Worm (Caenorhabditis elegans) whole organism, late embryonic: ENCODE data around the gene ceh-63.

ENCODE experiments used
- C08G9.2 ChIP-seq: sonication (generic microtip); optimal IDR thresholded peaks from 2 replicates; lab custom pipeline; 2016; ENCODE audit warnings: mild to moderate bottlenecking, missing genetic modification characterization, moderate library complexity, missing compliant biosample characterization
- F13H6.1 ChIP-seq: sonication (generic microtip); optimal IDR thresholded peaks from 2 replicates; lab custom pipeline; 2016; ENCODE audit warnings: missing genetic modification characterization, missing compliant biosample characterization
- K02D7.2 ChIP-seq: sonication (generic microtip); optimal IDR thresholded peaks from 2 replicates; lab custom pipeline; 2017; ENCODE audit warnings: mild to moderate bottlenecking, missing genetic modification characterization, missing compliant biosample characterization
- T23F11.4 ChIP-seq: fragments of 200-800 bp; sonication (Bioruptor generic); optimal IDR thresholded peaks from 2 replicates; lab custom pipeline; 2018; ENCODE audit warnings: mild to moderate bottlenecking, missing genetic modification characterization, missing compliant biosample characterization
- Y22D7AL.16 ChIP-seq: sonication (generic microtip); optimal IDR thresholded peaks from 2 replicates; lab custom pipeline; 2016; ENCODE audit warnings: missing genetic modification characterization, missing compliant biosample characterization
- ahr-1 ChIP-seq: sonication (generic microtip); optimal IDR thresholded peaks from 2 replicates; lab custom pipeline; 2016; ENCODE audit warnings: missing genetic modification characterization, missing compliant biosample characterization
- ceh-14 ChIP-seq: sonication (generic microtip); optimal IDR thresholded peaks from 2 replicates; lab custom pipeline; 2016; ENCODE audit warnings: missing genotype, missing genetic modification characterization, missing compliant biosample characterization
- ceh-18 ChIP-seq: sonication (generic microtip); optimal IDR thresholded peaks from 2 replicates; lab custom pipeline; 2016; ENCODE audit warnings: missing genetic modification characterization, missing compliant biosample characterization
- ceh-2 ChIP-seq: sonication (generic microtip); optimal IDR thresholded peaks from 2 replicates; lab custom pipeline; 2016; ENCODE audit warnings: missing genotype, missing genetic modification characterization, missing compliant biosample characterization
- ceh-22 ChIP-seq: sonication (generic microtip); optimal IDR thresholded peaks from 2 replicates; lab custom pipeline; 2017; ENCODE audit warnings: missing biosample characterization, missing genetic modification characterization
- ceh-24 ChIP-seq: sonication (generic microtip); optimal IDR thresholded peaks from 2 replicates; lab custom pipeline; 2016; ENCODE audit warnings: mild to moderate bottlenecking, missing genetic modification characterization, missing compliant biosample characterization
- ceh-30 ChIP-seq: fragments of 150-350 bp; optimal IDR thresholded peaks from 2 replicates; lab custom pipeline; 2014; ENCODE audit warnings: missing biosample characterization, missing genetic modification characterization
- ceh-34 ChIP-seq: sonication (generic microtip); optimal IDR thresholded peaks from 2 replicates; lab custom pipeline; 2016; ENCODE audit warnings: mild to moderate bottlenecking, missing genetic modification characterization, missing compliant biosample characterization
- ceh-45 ChIP-seq: fragments of 200-800 bp; sonication (Bioruptor generic); IDR thresholded peaks from 2 replicates; pipeline ENCODE4 v1.3.6; 2022; ENCODE audit warnings: missing genetic modification reagents, missing genetic modification characterization, missing compliant biosample characterization
- ceh-6 ChIP-seq: fragments of 200-800 bp; sonication (Bioruptor generic); optimal IDR thresholded peaks from 2 replicates; lab custom pipeline; 2018; ENCODE audit warnings: mild to moderate bottlenecking, missing genetic modification characterization, missing compliant biosample characterization
- ceh-9 ChIP-seq: sonication (generic microtip); optimal IDR thresholded peaks from 2 replicates; lab custom pipeline; 2016; ENCODE audit warnings: mild to moderate bottlenecking, missing genetic modification characterization, inconsistent platforms, missing compliant biosample characterization
- che-1 ChIP-seq: sonication (generic microtip); optimal IDR thresholded peaks from 2 replicates; lab custom pipeline; 2016; ENCODE audit warnings: mild to moderate bottlenecking, missing genetic modification characterization, missing compliant biosample characterization
- dmd-4 ChIP-seq: sonication (generic microtip); optimal IDR thresholded peaks from 2 replicates; lab custom pipeline; 2016; ENCODE audit warnings: borderline replicate concordance, missing genetic modification characterization, missing compliant biosample characterization
- ets-4 ChIP-seq: sonication (generic microtip); optimal IDR thresholded peaks from 2 replicates; lab custom pipeline; 2016; ENCODE audit warnings: missing genetic modification characterization, missing compliant biosample characterization
- eyg-1 ChIP-seq: sonication (generic microtip); optimal IDR thresholded peaks from 2 replicates; lab custom pipeline; 2016; ENCODE audit warnings: missing genotype, missing genetic modification characterization, missing compliant biosample characterization
- fax-1 ChIP-seq: sonication (generic microtip); optimal IDR thresholded peaks from 2 replicates; lab custom pipeline; 2016; ENCODE audit warnings: missing genotype, missing genetic modification characterization, missing compliant biosample characterization
- fkh-6 ChIP-seq: sonication (generic microtip); optimal IDR thresholded peaks from 2 replicates; lab custom pipeline; 2016; ENCODE audit warnings: missing genetic modification characterization, missing compliant biosample characterization
- hlh-13 ChIP-seq: fragments of 200-800 bp; sonication (Bioruptor generic); optimal IDR thresholded peaks from 2 replicates; lab custom pipeline; 2018; ENCODE audit warnings: mild to moderate bottlenecking, missing genetic modification characterization, missing compliant biosample characterization
- hlh-30 ChIP-seq: sonication (generic microtip); optimal IDR thresholded peaks from 2 replicates; lab custom pipeline; 2017; ENCODE audit warnings: antibody characterized with exemption, missing genetic modification characterization, missing compliant biosample characterization; ENCODE audit not compliant: insufficient read depth
- hlh-6 ChIP-seq: sonication (generic microtip); optimal IDR thresholded peaks from 2 replicates; lab custom pipeline; 2016; ENCODE audit warnings: missing genotype, missing genetic modification characterization, missing compliant biosample characterization
- hlh-8 ChIP-seq: sonication (generic microtip); optimal IDR thresholded peaks from 2 replicates; lab custom pipeline; 2016; ENCODE audit warnings: missing genotype, missing genetic modification characterization, missing compliant biosample characterization
- lin-11 ChIP-seq: fragments of 200-800 bp; sonication (Bioruptor generic); optimal IDR thresholded peaks from 2 replicates; lab custom pipeline; 2018; ENCODE audit warnings: mild to moderate bottlenecking, missing genetic modification characterization, missing compliant biosample characterization
- madf-2 ChIP-seq: sonication (generic microtip); optimal IDR thresholded peaks from 2 replicates; lab custom pipeline; 2017; ENCODE audit warnings: missing genetic modification characterization, missing compliant biosample characterization
- nfya-1 ChIP-seq: sonication (generic microtip); optimal IDR thresholded peaks from 2 replicates; lab custom pipeline; 2017; ENCODE audit warnings: missing genetic modification characterization, mild to moderate bottlenecking, missing compliant biosample characterization, antibody characterized with exemption, moderate library complexity
- nhr-232 ChIP-seq: sonication (generic microtip); optimal IDR thresholded peaks from 2 replicates; lab custom pipeline; 2016; ENCODE audit warnings: missing genetic modification characterization, missing compliant biosample characterization
- npax-4 ChIP-seq: sonication (generic microtip); optimal IDR thresholded peaks from 2 replicates; lab custom pipeline; 2016; ENCODE audit warnings: missing genetic modification characterization, missing compliant biosample characterization
- pax-1 ChIP-seq: fragments of 150-350 bp; optimal IDR thresholded peaks from 2 replicates; lab custom pipeline; 2014; ENCODE audit warnings: missing biosample characterization, missing genetic modification characterization
- pha-2 ChIP-seq: sonication (generic microtip); optimal IDR thresholded peaks from 2 replicates; lab custom pipeline; 2017; ENCODE audit warnings: mild to moderate bottlenecking, missing genetic modification characterization, missing compliant biosample characterization
- pha-4 ChIP-seq: fragments of 150-350 bp; optimal IDR thresholded peaks from 2 replicates; lab custom pipeline; 2018; ENCODE audit warnings: missing biosample characterization, missing genetic modification reagents, missing genetic modification characterization
- rnt-1 ChIP-seq: sonication (generic microtip); optimal IDR thresholded peaks from 2 replicates; lab custom pipeline; 2016; ENCODE audit warnings: missing genetic modification characterization, missing compliant biosample characterization
- sdc-2 ChIP-seq: sonication (generic microtip); optimal IDR thresholded peaks from 2 replicates; lab custom pipeline; 2016; ENCODE audit warnings: missing genotype, missing genetic modification characterization, missing compliant biosample characterization
- sox-2 ChIP-seq: fragments of 200-800 bp; sonication (Bioruptor generic); IDR thresholded peaks from 2 replicates; pipeline ENCODE4 v1.3.6; 2022; ENCODE audit warnings: missing genetic modification reagents, missing genetic modification characterization, missing compliant biosample characterization
- sox-4 ChIP-seq: sonication (generic microtip); optimal IDR thresholded peaks from 2 replicates; lab custom pipeline; 2017; ENCODE audit warnings: mild to moderate bottlenecking, missing genetic modification characterization, inconsistent platforms, missing compliant biosample characterization
- syd-9 ChIP-seq: sonication (generic microtip); optimal IDR thresholded peaks from 2 replicates; lab custom pipeline; 2016; ENCODE audit warnings: mild to moderate bottlenecking, missing genetic modification characterization, moderate library complexity, missing compliant biosample characterization
- tbx-7 ChIP-seq: sonication (generic microtip); optimal IDR thresholded peaks from 2 replicates; lab custom pipeline; 2016; ENCODE audit warnings: missing genotype, missing genetic modification characterization, missing compliant biosample characterization
- ttx-3 ChIP-seq: sonication (generic microtip); optimal IDR thresholded peaks from 2 replicates; lab custom pipeline; 2016; ENCODE audit warnings: missing genetic modification reagents, missing genetic modification characterization, missing compliant biosample characterization
- unc-3 ChIP-seq, 2 experiments: fragments of 200-800 bp in 1 of 2; sonication (Bioruptor generic) in 1 of 2; sonication (generic microtip) in 1 of 2; conservative IDR thresholded peaks in 1 of 2; optimal IDR thresholded peaks in 1 of 2; 2 replicates each; pipeline versions ENCODE4 v1.3.6 to Lab custom; 2016 to 2022; ENCODE audit warnings: missing compliant biosample characterization in 2 of 2, missing genetic modification characterization in 2 of 2, missing genetic modification reagents in 1 of 2
- unc-42 ChIP-seq: sonication (generic microtip); optimal IDR thresholded peaks from 2 replicates; lab custom pipeline; 2016; ENCODE audit warnings: missing genotype, missing genetic modification characterization, missing compliant biosample characterization
- unc-55 ChIP-seq: sonication (generic microtip); optimal IDR thresholded peaks from 2 replicates; lab custom pipeline; 2017; ENCODE audit warnings: missing biosample characterization, missing genetic modification reagents, missing genetic modification characterization
- unc-86 ChIP-seq: sonication (generic microtip); optimal IDR thresholded peaks from 2 replicates; lab custom pipeline; 2016; ENCODE audit warnings: missing genetic modification characterization, missing compliant biosample characterization
- zip-5 ChIP-seq: sonication (generic microtip); optimal IDR thresholded peaks from 2 replicates; lab custom pipeline; 2016; ENCODE audit warnings: missing genetic modification characterization, missing compliant biosample characterization
- ztf-16 ChIP-seq: sonication (generic microtip); optimal IDR thresholded peaks from 2 replicates; lab custom pipeline; 2017; ENCODE audit warnings: missing genetic modification characterization, missing compliant biosample characterization

ceh-63 gene

ce11 chrX:3694172-3694571, 20.3 kb upstream of the ceh-63 start (continued):
- TF ChIP-seq sox-2 (GFP tag; lab: Robert Waterston, UW) (peak; percentile 37; the same call in 1 of the 2 replicates), ztf-16 (tag; lab: Kevin White, UChicago) (no peak), madf-2 (tag; lab: Kevin White, UChicago) (peak; percentile 41), unc-86 (tag; lab: Kevin White, UChicago) (no peak), ets-4 (no peak), tbx-7 (tag; lab: Kevin White, UChicago) (no peak), ceh-24 (tag; lab: Kevin White, UChicago) (no peak), ceh-9 (no peak), dmd-4 (tag; lab: Kevin White, UChicago) (peak; percentile 18), ahr-1 (tag; lab: Kevin White, UChicago) (no peak), ceh-2 (no peak), pax-1 (tag; lab: Kevin White, UChicago) (no peak), Y22D7AL.16 (tag; lab: Kevin White, UChicago) (no peak), ceh-6 (GFP tag; lab: Kevin White, UChicago) (no peak), hlh-8 (tag; lab: Kevin White, UChicago) (no peak), F13H6.1 (tag; lab: Kevin White, UChicago) (no peak), nhr-232 (tag; lab: Kevin White, UChicago) (no peak), syd-9 (tag; lab: Kevin White, UChicago) (no peak), hlh-30 (tag; lab: Kevin White, UChicago) (no peak), ceh-18 (tag; lab: Kevin White, UChicago) (peak; percentile 51), eyg-1 (tag; lab: Kevin White, UChicago) (no peak), ceh-45 (GFP tag; lab: Robert Waterston, UW) (no peak), pha-4 (tag; lab: Kevin White, UChicago) (no peak), pha-2 (tag; lab: Kevin White, UChicago) (peak; percentile 9), ceh-22 (tag; lab: Kevin White, UChicago) (peak; percentile 32), npax-4 (no peak), che-1 (tag; lab: Kevin White, UChicago) (peak; percentile 30), T23F11.4 (GFP tag; lab: Kevin White, UChicago) (no peak), unc-42 (peak; percentile 38), ceh-14 (tag; lab: Kevin White, UChicago) (no peak), K02D7.2 (no peak), sdc-2 (tag; lab: Kevin White, UChicago) (peak; percentile 74), ceh-34 (no peak), nfya-1 (tag; lab: Kevin White, UChicago) (peak; percentile 56), unc-3 (GFP tag; conservative IDR thresholded peaks at IDR 0.05; lab: Robert Waterston, UW) (no peak), unc-3 (tag; optimal IDR thresholded peaks at IDR 0.05; lab: Kevin White, UChicago) (no peak)

ce11 chrX:3693138-3693537, 19.3 kb upstream of the ceh-63 start, which contains the start of gene C02F12.8:
Gene C02F12.8, minus strand, starts transcription at chrX:3693238.
- TF ChIP-seq fkh-6 (no peak), ttx-3 (tag; lab: Kevin White, UChicago) (no peak), C08G9.2 (no peak), Y22D7AL.16 (tag; lab: Kevin White, UChicago) (no peak), rnt-1 (tag; lab: Kevin White, UChicago) (no peak), eyg-1 (tag; lab: Kevin White, UChicago) (no peak), zip-5 (no peak), unc-3 (GFP tag; conservative IDR thresholded peaks at IDR 0.05; lab: Robert Waterston, UW) (no peak), unc-3 (tag; optimal IDR thresholded peaks at IDR 0.05; lab: Kevin White, UChicago) (no peak)
- TF ChIP-seq, all 69 proteins: peak for 0

ce11 chrX:3689802-3690201, 15.9 kb upstream of the ceh-63 start:
- TF ChIP-seq sox-4 (tag; lab: Kevin White, UChicago), result no peak
- TF ChIP-seq Y22D7AL.16 (tag; lab: Kevin White, UChicago), result no peak
- TF ChIP-seq ceh-30, result no peak
- TF ChIP-seq hlh-13 (GFP tag; lab: Kevin White, UChicago), result no peak
- TF ChIP-seq hlh-6, result no peak
- no peak for TF ChIP-seq ceh-14 (tag; lab: Kevin White, UChicago)
- no peak for TF ChIP-seq unc-55 (GFP tag; lab: Kevin White, UChicago)
- TF ChIP-seq ceh-24 (tag; lab: Kevin White, UChicago), result no peak
- no peak for TF ChIP-seq fax-1 (tag; lab: Kevin White, UChicago)
- no peak for TF ChIP-seq dmd-4 (tag; lab: Kevin White, UChicago)
- no peak for TF ChIP-seq lin-11 (tag; lab: Kevin White, UChicago)
